Fruit fly (Drosophila melanogaster) whole organism, adult: ENCODE results near the gene CG4074.

ENCODE experiments used
- CG12768 ChIP-seq: fragments of 200-800 bp; sonication (Bioruptor generic); optimal IDR thresholded peaks from 2 replicates; lab custom pipeline; 2017; ENCODE audit warnings: missing biosample characterization, missing genetic modification characterization, mild to moderate bottlenecking, moderate library complexity, missing genetic modification reagents
- CG14711 ChIP-seq: fragments of 200-800 bp; sonication (Bioruptor generic); optimal IDR thresholded peaks from 2 replicates; lab custom pipeline; 2018; ENCODE audit warnings: missing biosample characterization, mild to moderate bottlenecking, missing genetic modification characterization, moderate library complexity
- CG33017 ChIP-seq: fragments of 200-800 bp; sonication (Bioruptor generic); optimal IDR thresholded peaks from 2 replicates; lab custom pipeline; 2018; ENCODE audit warnings: missing biosample characterization, mild to moderate bottlenecking, missing genetic modification characterization, moderate library complexity
- CG5204 ChIP-seq: fragments of 200-800 bp; sonication (Bioruptor generic); optimal IDR thresholded peaks from 2 replicates; lab custom pipeline; 2016; ENCODE audit warnings: missing biosample characterization, missing genetic modification characterization
- CG7045 ChIP-seq: fragments of 200-800 bp; sonication (Bioruptor generic); optimal IDR thresholded peaks from 2 replicates; lab custom pipeline; 2017; ENCODE audit warnings: missing biosample characterization, mild to moderate bottlenecking, missing genetic modification characterization
- CG7101 ChIP-seq: fragments of 200-800 bp; sonication (Bioruptor generic); optimal IDR thresholded peaks from 2 replicates; lab custom pipeline; 2018; ENCODE audit warnings: missing biosample characterization, mild to moderate bottlenecking, missing genetic modification characterization, moderate library complexity
- Clk ChIP-seq: fragments of 200-800 bp; sonication (Bioruptor generic); optimal IDR thresholded peaks from 2 replicates; lab custom pipeline; 2017; ENCODE audit warnings: missing biosample characterization, missing genetic modification characterization
- Hr96 ChIP-seq: fragments of 200-800 bp; sonication (Bioruptor generic); optimal IDR thresholded peaks from 2 replicates; lab custom pipeline; 2016; ENCODE audit warnings: missing biosample characterization, missing genetic modification characterization
- Mnt ChIP-seq: fragments of 200-800 bp; sonication (Bioruptor generic); optimal IDR thresholded peaks from 2 replicates; lab custom pipeline; 2016; ENCODE audit warnings: missing biosample characterization, mild to moderate bottlenecking, missing genetic modification characterization
- pad ChIP-seq: fragments of 200-800 bp; sonication (Bioruptor generic); optimal IDR thresholded peaks from 3 replicates; lab custom pipeline; 2017; ENCODE audit warnings: missing biosample characterization, missing genetic modification characterization, mild to moderate bottlenecking, moderate library complexity, missing genetic modification reagents
- toe ChIP-seq: fragments of 200-800 bp; sonication (Bioruptor generic); optimal IDR thresholded peaks from 2 replicates; lab custom pipeline; 2016; ENCODE audit warnings: missing biosample characterization, missing genetic modification characterization

Gene CG4074

dm6 chr3L:20729415-20729814 is 39.9 kb downstream of the CG4074 start:
- TF ChIP-seq CG7101 (tag; lab: Kevin White, UChicago), result no peak
- TF ChIP-seq CG12768 (GFP tag; lab: Kevin White, UChicago), result no peak
- TF ChIP-seq Mnt (GFP tag; lab: Kevin White, UChicago), result no peak
- no peak for TF ChIP-seq CG33017
- TF ChIP-seq Hr96 (GFP tag; lab: Kevin White, UChicago), result no peak
- TF ChIP-seq toe (GFP tag; lab: Kevin White, UChicago), result no peak
- no peak for TF ChIP-seq pad (GFP tag; lab: Kevin White, UChicago)

- TF ChIP-seq CG5204 (GFP tag; lab: Kevin White, UChicago) (no peak), Clk (GFP tag; lab: Kevin White, UChicago) (no peak), CG7045 (GFP tag; lab: Kevin White, UChicago) (no peak), Mnt (GFP tag; lab: Kevin White, UChicago) (no peak), pad (GFP tag; lab: Kevin White, UChicago) (no peak), CG12768 (GFP tag; lab: Kevin White, UChicago) (no peak), CG14711 (tag; lab: Kevin White, UChicago) (no peak)
These were observed 50.2 kb downstream of the CG4074 start, which contains the start of gene cmpy for dm6 chr3L:20719100-20719499. Gene cmpy, minus strand, starts transcription at chr3L:20719200.
